Fruit fly (Drosophila melanogaster): ENCODE data around the gene CG5916.

- TF ChIP-seq CTCF (optimal IDR thresholded peaks at IDR 0.05) (no peak), CG8478 (optimal IDR thresholded peaks at IDR 0.05) (no peak)
These were observed 40.9 kb downstream of the CG5916 start for dm6 chr3R:16187737-16188136.
